Worm (Caenorhabditis elegans) whole organism, L3 larva: ENCODE data around the gene C27D6.12.

Source experiments
- R02D3.7 ChIP-seq: fragments of 150-350 bp; optimal IDR thresholded peaks from 2 replicates; lab custom pipeline; 2014; ENCODE audit warnings: missing biosample characterization, missing genetic modification characterization
- aly-2 ChIP-seq: fragments of 150-350 bp; optimal IDR thresholded peaks from 2 replicates; lab custom pipeline; 2014; ENCODE audit warnings: missing biosample characterization, missing genetic modification characterization
- ama-1 ChIP-seq: fragments of 150-350 bp; optimal IDR thresholded peaks from 2 replicates; lab custom pipeline; 2018
- ceh-9 ChIP-seq: sonication (generic microtip); optimal IDR thresholded peaks from 2 replicates; lab custom pipeline; 2018; ENCODE audit warnings: missing biosample characterization, missing genetic modification characterization
- daf-12 ChIP-seq: fragments of 150-350 bp; optimal IDR thresholded peaks from 2 replicates; lab custom pipeline; 2014; ENCODE audit warnings: missing biosample characterization, missing genetic modification reagents, missing genetic modification characterization
- egl-5 ChIP-seq: fragments of 150-350 bp; optimal IDR thresholded peaks from 2 replicates; lab custom pipeline; 2017; ENCODE audit warnings: missing biosample characterization, missing genetic modification reagents, missing genetic modification characterization, inconsistent platforms
- elt-1 ChIP-seq: fragments of 150-350 bp; optimal IDR thresholded peaks from 2 replicates; lab custom pipeline; 2014; ENCODE audit warnings: missing biosample characterization, missing genetic modification characterization
- elt-2 ChIP-seq: sonication (generic microtip); optimal IDR thresholded peaks from 2 replicates; lab custom pipeline; 2016; ENCODE audit warnings: missing genetic modification reagents, mild to moderate bottlenecking, missing genetic modification characterization, missing compliant biosample characterization
- elt-3 ChIP-seq, 3 experiments: fragments of 150-350 bp in 1 of 3; sonication (generic microtip) in 2 of 3; optimal IDR thresholded peaks; 2 replicates in 2 of 3; 4 replicates in 1 of 3; lab custom pipeline; 2014 to 2017; ENCODE audit warnings: missing biosample characterization in 3 of 3, missing genetic modification characterization in 3 of 3
- fkh-2 ChIP-seq: fragments of 150-350 bp; optimal IDR thresholded peaks from 2 replicates; lab custom pipeline; 2014; ENCODE audit warnings: missing biosample characterization, missing genetic modification reagents, missing genetic modification characterization
- fos-1 ChIP-seq: fragments of 150-350 bp; optimal IDR thresholded peaks from 2 replicates; lab custom pipeline; 2014; ENCODE audit warnings: missing biosample characterization, missing genetic modification characterization
- jun-1 ChIP-seq: fragments of 150-350 bp; optimal IDR thresholded peaks from 2 replicates; lab custom pipeline; 2014; ENCODE audit warnings: missing biosample characterization, missing genetic modification reagents, missing genetic modification characterization
- lin-15B ChIP-seq: fragments of 150-350 bp; optimal IDR thresholded peaks from 2 replicates; lab custom pipeline; 2014; ENCODE audit warnings: missing biosample characterization, missing genetic modification characterization
- lin-39 ChIP-seq: fragments of 150-350 bp; optimal IDR thresholded peaks from 2 replicates; lab custom pipeline; 2018; ENCODE audit warnings: missing biosample characterization, missing genetic modification reagents, missing genetic modification characterization
- lsy-12 ChIP-seq: sonication (generic microtip); optimal IDR thresholded peaks from 2 replicates; lab custom pipeline; 2016; ENCODE audit warnings: mild to moderate bottlenecking, missing genetic modification characterization, missing compliant biosample characterization
- mdl-1 ChIP-seq: fragments of 150-350 bp; optimal IDR thresholded peaks from 2 replicates; lab custom pipeline; 2014; ENCODE audit warnings: missing biosample characterization, missing genetic modification characterization
- mml-1 ChIP-seq: fragments of 150-350 bp; sonication (generic microtip); optimal IDR thresholded peaks from 3 replicates; lab custom pipeline; 2014; ENCODE audit warnings: missing biosample characterization, missing genetic modification characterization
- nfya-1 ChIP-seq: sonication (generic microtip); optimal IDR thresholded peaks from 2 replicates; lab custom pipeline; 2017; ENCODE audit warnings: missing genetic modification characterization, mild to moderate bottlenecking, missing compliant biosample characterization, antibody characterized with exemption, moderate library complexity; ENCODE audit not compliant: insufficient read depth
- nhr-11 ChIP-seq: fragments of 150-350 bp; optimal IDR thresholded peaks from 2 replicates; lab custom pipeline; 2014; ENCODE audit warnings: missing biosample characterization, missing genetic modification characterization
- nhr-12 ChIP-seq: fragments of 150-350 bp; optimal IDR thresholded peaks from 2 replicates; lab custom pipeline; 2014; ENCODE audit warnings: missing biosample characterization, missing genetic modification characterization
- nhr-23 ChIP-seq: fragments of 150-350 bp; optimal IDR thresholded peaks from 2 replicates; lab custom pipeline; 2014; ENCODE audit warnings: missing biosample characterization, missing genetic modification reagents, missing genetic modification characterization
- nhr-25 ChIP-seq: sonication (generic microtip); optimal IDR thresholded peaks from 2 replicates; lab custom pipeline; 2017; ENCODE audit warnings: missing biosample characterization, missing genetic modification characterization
- nhr-28 ChIP-seq: fragments of 150-350 bp; optimal IDR thresholded peaks from 2 replicates; lab custom pipeline; 2014; ENCODE audit warnings: missing biosample characterization, missing genetic modification characterization
- nhr-43 ChIP-seq: sonication (generic microtip); optimal IDR thresholded peaks from 2 replicates; lab custom pipeline; 2016; ENCODE audit warnings: mild to moderate bottlenecking, missing genetic modification characterization, missing compliant biosample characterization; ENCODE audit not compliant: poor library complexity, severe bottlenecking
- nhr-76 ChIP-seq: fragments of 150-350 bp; sonication (generic microtip); optimal IDR thresholded peaks from 5 replicates; lab custom pipeline; 2014; ENCODE audit warnings: missing biosample characterization, missing genetic modification characterization
- nhr-77 ChIP-seq: fragments of 150-350 bp; optimal IDR thresholded peaks from 2 replicates; lab custom pipeline; 2014; ENCODE audit warnings: missing biosample characterization, missing genetic modification characterization
- pqm-1 ChIP-seq: fragments of 150-350 bp; optimal IDR thresholded peaks from 2 replicates; lab custom pipeline; 2017; ENCODE audit warnings: missing biosample characterization, missing genetic modification characterization, inconsistent platforms
- sea-2 ChIP-seq: fragments of 150-350 bp; sonication (generic microtip); optimal IDR thresholded peaks from 4 replicates; lab custom pipeline; 2014; ENCODE audit warnings: missing biosample characterization, missing genetic modification reagents, missing genetic modification characterization
- skn-1 ChIP-seq: fragments of 150-350 bp; optimal IDR thresholded peaks from 2 replicates; lab custom pipeline; 2014; ENCODE audit warnings: missing biosample characterization, missing genetic modification characterization
- snpc-4 ChIP-seq: fragments of 150-350 bp; optimal IDR thresholded peaks from 2 replicates; lab custom pipeline; 2014; ENCODE audit warnings: missing biosample characterization, missing genetic modification characterization
- tbx-2 ChIP-seq: sonication (generic microtip); optimal IDR thresholded peaks from 2 replicates; lab custom pipeline; 2016; ENCODE audit warnings: mild to moderate bottlenecking, missing genetic modification characterization, missing compliant biosample characterization
- unc-39 ChIP-seq: sonication (generic microtip); optimal IDR thresholded peaks from 4 replicates; lab custom pipeline; 2017; ENCODE audit warnings: missing biosample characterization, missing genetic modification characterization
- unc-62 ChIP-seq: fragments of 150-350 bp; sonication (generic microtip); optimal IDR thresholded peaks from 4 replicates; lab custom pipeline; 2014; ENCODE audit warnings: missing biosample characterization, missing genetic modification reagents, missing genetic modification characterization
- zag-1 ChIP-seq: fragments of 150-350 bp; optimal IDR thresholded peaks from 2 replicates; lab custom pipeline; 2014; ENCODE audit warnings: missing biosample characterization, missing genetic modification characterization
- ztf-4 ChIP-seq: fragments of 150-350 bp; optimal IDR thresholded peaks from 2 replicates; lab custom pipeline; 2014; ENCODE audit warnings: missing biosample characterization, missing genetic modification characterization

Gene C27D6.12

ce11 chrII:5156983-5157382, 20.8 kb downstream of the C27D6.12 start, which contains the start of gene msp-45:
msp-45 (minus strand) TSS chrII:5157083.
- no peak for TF ChIP-seq fkh-2 (tag; lab: Kevin White, UChicago)
- TF ChIP-seq nhr-77 (tag; lab: Kevin White, UChicago): no peak
- no peak for TF ChIP-seq nhr-25 (tag; lab: Kevin White, UChicago)
- TF ChIP-seq nhr-11: no peak
- no peak for TF ChIP-seq elt-1

ce11 chrII:5154540-5154939, 23.3 kb downstream of the C27D6.12 start, which contains the start of gene srb-12:
srb-12 (minus strand) TSS chrII:5154640.
- TF ChIP-seq ama-1 (lab: Kevin White, UChicago) (no peak), nfya-1 (tag; lab: Kevin White, UChicago) (no peak), nhr-43 (tag; lab: Kevin White, UChicago) (no peak), nhr-76 (tag; lab: Kevin White, UChicago) (no peak), egl-5 (tag; lab: Kevin White, UChicago) (no peak), skn-1 (no peak), snpc-4 (no peak), zag-1 (tag; lab: Kevin White, UChicago) (no peak), lsy-12 (no peak), lin-39 (tag; lab: Kevin White, UChicago) (no peak), tbx-2 (tag; lab: Kevin White, UChicago) (no peak), ceh-9 (tag; lab: Kevin White, UChicago) (no peak), mml-1 (tag; lab: Kevin White, UChicago) (no peak), nhr-28 (no peak), lin-15B (tag; lab: Kevin White, UChicago) (no peak), elt-1 (no peak), fos-1 (no peak), ztf-4 (tag; lab: Kevin White, UChicago) (no peak)

ce11 chrII:5150829-5151228, 27.0 kb downstream of the C27D6.12 start, which contains the start of gene srb-16:
srb-16 (minus strand) TSS chrII:5150929.
- TF ChIP-seq nhr-23: no peak
- no peak for TF ChIP-seq nfya-1 (tag; lab: Kevin White, UChicago)
- TF ChIP-seq elt-1: no peak
- TF ChIP-seq R02D3.7 (tag; lab: Kevin White, UChicago): no peak
- no peak for TF ChIP-seq sea-2 (GFP tag; lab: Kevin White, UChicago)
- no peak for TF ChIP-seq mml-1 (tag; lab: Kevin White, UChicago)
- TF ChIP-seq ceh-9 (tag; lab: Kevin White, UChicago): no peak
- TF ChIP-seq nhr-11: no peak

ce11 chrII:5148349-5148748, 29.5 kb downstream of the C27D6.12 start, which contains the start of gene F58A6.5:
F58A6.5 (minus strand) TSS chrII:5148449.
- TF ChIP-seq unc-62 (GFP tag; lab: Kevin White, UChicago): no peak
- TF ChIP-seq, all 47 proteins: peak for 0

ce11 chrII:5142619-5143018, 35.2 kb downstream of the C27D6.12 start, which contains the start of gene F58A6.1:
F58A6.1 (plus strand) TSS chrII:5142919.
- TF ChIP-seq sea-2 (GFP tag; lab: Kevin White, UChicago) (no peak), nhr-25 (tag; lab: Kevin White, UChicago) (no peak), lsy-12 (no peak), pqm-1 (tag; lab: Kevin White, UChicago) (no peak), snpc-4 (no peak), jun-1 (no peak), elt-3 (tag; optimal IDR thresholded peaks at IDR 0.05; lab: Kevin White, UChicago) (no peak), daf-12 (no peak), tbx-2 (tag; lab: Kevin White, UChicago) (no peak), nhr-28 (no peak), nhr-77 (tag; lab: Kevin White, UChicago) (no peak), nfya-1 (tag; lab: Kevin White, UChicago) (no peak), fkh-2 (tag; lab: Kevin White, UChicago) (no peak)

- TF ChIP-seq aly-2: no peak
- no peak for TF ChIP-seq nhr-12
- TF ChIP-seq pqm-1 (tag; lab: Kevin White, UChicago): peak; percentile 89
- peak; percentile 64 for TF ChIP-seq nhr-25 (tag; lab: Kevin White, UChicago)
- no peak for TF ChIP-seq ztf-4 (tag; lab: Kevin White, UChicago)
- TF ChIP-seq tbx-2 (tag; lab: Kevin White, UChicago): no peak
- TF ChIP-seq mdl-1 (tag; lab: Kevin White, UChicago): peak; percentile 28
- TF ChIP-seq jun-1: peak; percentile 20
- TF ChIP-seq egl-5 (tag; lab: Kevin White, UChicago): no peak
- TF ChIP-seq elt-2 (tag; lab: Kevin White, UChicago): peak; percentile 98
- no peak for TF ChIP-seq unc-39 (tag; lab: Kevin White, UChicago)
- TF ChIP-seq nhr-43 (tag; lab: Kevin White, UChicago): peak; percentile 44
- TF ChIP-seq fkh-2 (tag; lab: Kevin White, UChicago): no peak
Observed at ce11 chrII:5141945-5142514, 35.8 kb downstream of the C27D6.12 start, which contains the start of gene nas-29. nas-29 (minus strand) TSS chrII:5142036.
